Worm (Caenorhabditis elegans) whole organism, young adult: ENCODE data around the gene twk-20.

Source experiments
- F39B2.1 ChIP-seq: fragments of 200-800 bp; sonication (Bioruptor generic); IDR thresholded peaks from 2 replicates; pipeline ENCODE4 v1.3.6; 2022; ENCODE audit warnings: missing genetic modification reagents, missing genetic modification characterization, missing compliant biosample characterization
- ceh-58 ChIP-seq: fragments of 200-800 bp; sonication (Bioruptor generic); IDR thresholded peaks from 2 replicates; pipeline ENCODE4 v1.3.6; 2022; ENCODE audit warnings: missing genetic modification characterization, missing compliant biosample characterization
- madf-3 ChIP-seq: fragments of 200-800 bp; sonication (Bioruptor generic); IDR thresholded peaks from 2 replicates; pipeline ENCODE4 v1.3.6; 2022; ENCODE audit warnings: missing genetic modification reagents, missing genetic modification characterization, missing compliant biosample characterization
- nfya-2 ChIP-seq: fragments of 200-800 bp; sonication (Bioruptor generic); IDR thresholded peaks from 2 replicates; pipeline ENCODE4 v1.3.6; 2022; ENCODE audit warnings: missing genetic modification reagents, missing genetic modification characterization, missing compliant biosample characterization
- somi-1 ChIP-seq: fragments of 200-800 bp; sonication (Bioruptor generic); optimal IDR thresholded peaks from 2 replicates; lab custom pipeline; 2018; ENCODE audit warnings: mild to moderate bottlenecking, missing genetic modification characterization, missing compliant biosample characterization
- ztf-22 ChIP-seq: fragments of 200-800 bp; sonication (Bioruptor generic); optimal IDR thresholded peaks from 2 replicates; lab custom pipeline; 2018; ENCODE audit warnings: mild to moderate bottlenecking, missing genetic modification characterization, moderate library complexity, missing compliant biosample characterization
- ztf-25 ChIP-seq: fragments of 200-800 bp; sonication (Bioruptor generic); IDR thresholded peaks from 2 replicates; pipeline ENCODE4 v1.3.6; 2022; ENCODE audit warnings: missing genetic modification reagents, missing genetic modification characterization, missing compliant biosample characterization

twk-20 gene

DNA sequence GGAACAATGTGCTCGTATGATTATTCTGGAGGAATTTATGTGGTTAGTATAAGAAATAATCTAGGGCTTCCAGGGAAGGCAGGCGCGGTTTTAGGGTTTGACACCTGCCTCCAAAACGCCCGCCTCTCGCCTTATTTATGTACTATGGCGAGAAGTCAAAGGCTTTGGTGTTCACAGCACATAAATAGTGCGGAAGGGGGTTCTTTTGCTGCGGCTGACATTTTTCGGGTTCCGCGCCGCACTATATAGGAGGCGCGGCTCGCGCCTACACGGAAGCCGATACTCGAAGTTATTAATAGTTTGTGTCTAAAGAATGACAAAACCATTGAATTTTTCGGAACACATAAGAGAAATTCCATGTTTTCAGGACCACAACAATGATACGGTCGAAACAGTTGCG, 50.7 kb downstream of the twk-20 start (continued):
- TF ChIP-seq madf-3 (GFP tag; lab: Robert Waterston, UW) (no peak), somi-1 (no peak), ceh-58 (no peak), ztf-22 (GFP tag; lab: Kevin White, UChicago) (no peak), F39B2.1 (GFP tag; lab: Robert Waterston, UW) (no peak), ztf-25 (GFP tag; lab: Robert Waterston, UW) (no peak), nfya-2 (no peak)
